Worm (Caenorhabditis elegans) whole organism, early embryonic: ENCODE measurements around the gene C03C10.2.

ENCODE experiments used
- B0310.2 ChIP-seq: sonication (generic microtip); optimal IDR thresholded peaks from 2 replicates; lab custom pipeline; 2016; ENCODE audit warnings: mild to moderate bottlenecking, missing genetic modification characterization, missing compliant biosample characterization
- F13C5.2 ChIP-seq: sonication (generic microtip); optimal IDR thresholded peaks from 2 replicates; lab custom pipeline; 2017; ENCODE audit warnings: mild to moderate bottlenecking, missing genetic modification characterization, inconsistent platforms, missing compliant biosample characterization
- ama-1 ChIP-seq: fragments of 150-350 bp; optimal IDR thresholded peaks from 2 replicates; lab custom pipeline; 2014
- ets-7 ChIP-seq: sonication (generic microtip); optimal IDR thresholded peaks from 2 replicates; lab custom pipeline; 2016; ENCODE audit warnings: missing genotype, missing genetic modification characterization, missing compliant biosample characterization
- flt-1 ChIP-seq: fragments of 200-800 bp; sonication (Bioruptor generic); IDR thresholded peaks from 2 replicates; pipeline ENCODE4 v1.3.6; 2022; ENCODE audit warnings: missing genetic modification characterization, missing compliant biosample characterization
- hmg-4 ChIP-seq: fragments of 200-800 bp; sonication (Bioruptor generic); optimal IDR thresholded peaks from 2 replicates; lab custom pipeline; 2018; ENCODE audit warnings: mild to moderate bottlenecking, missing genetic modification characterization, missing compliant biosample characterization
- hnd-1 ChIP-seq: sonication (generic microtip); optimal IDR thresholded peaks from 2 replicates; lab custom pipeline; 2016; ENCODE audit warnings: missing genetic modification characterization, missing compliant biosample characterization
- pes-1 ChIP-seq: fragments of 200-800 bp; sonication (Bioruptor generic); IDR thresholded peaks from 2 replicates; pipeline ENCODE4 v1.3.6; 2022; ENCODE audit warnings: missing genetic modification reagents, missing genetic modification characterization, missing compliant biosample characterization
- tbx-11 ChIP-seq: fragments of 200-800 bp; sonication (Bioruptor generic); IDR thresholded peaks from 2 replicates; pipeline ENCODE4 v1.3.6; 2022; ENCODE audit warnings: missing genetic modification characterization, missing compliant biosample characterization
- tra-4 ChIP-seq: sonication (generic microtip); optimal IDR thresholded peaks from 2 replicates; lab custom pipeline; 2017; ENCODE audit warnings: missing genetic modification characterization, missing compliant biosample characterization

DNA sequence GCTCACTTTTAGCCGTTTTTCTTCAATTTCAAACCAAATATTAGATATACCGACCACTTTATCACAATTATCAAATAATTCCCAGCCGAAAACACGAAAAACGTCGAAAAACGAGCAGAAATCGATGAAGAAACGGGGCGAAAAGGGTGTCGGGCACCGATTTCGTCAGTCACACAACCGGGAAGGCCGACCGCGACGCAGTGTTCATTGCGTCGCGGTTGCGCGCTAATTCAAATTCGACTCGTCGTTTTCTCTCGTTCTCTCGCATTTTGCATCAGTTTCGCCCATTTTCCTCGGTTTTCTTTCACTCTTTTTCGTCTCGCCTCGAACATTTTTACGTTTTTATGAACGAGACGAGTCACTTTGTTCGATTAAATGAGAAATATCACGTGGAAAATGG is 3.3 kb upstream of the C03C10.2 start:
- TF ChIP-seq F13C5.2 (tag; lab: Kevin White, UChicago) (peak; percentile 50), ama-1 (lab: Kevin White, UChicago) (no peak), flt-1 (no peak), tra-4 (no peak), tbx-11 (GFP tag; lab: Robert Waterston, UW) (no peak), hmg-4 (GFP tag; lab: Kevin White, UChicago) (peak; percentile 53), ets-7 (tag; lab: Kevin White, UChicago) (no peak), B0310.2 (tag; lab: Kevin White, UChicago) (no peak), pes-1 (GFP tag; lab: Robert Waterston, UW) (no peak), hnd-1 (tag; lab: Kevin White, UChicago) (no peak)
